Worm (Caenorhabditis elegans) whole organism, midembryonic: Measurements from ENCODE around the gene crn-2.

Source experiments
- T22C8.4 ChIP-seq: fragments of 200-800 bp; sonication (Bioruptor generic); IDR thresholded peaks from 2 replicates; pipeline ENCODE4 v1.3.6; 2022; ENCODE audit warnings: missing genetic modification characterization, missing compliant biosample characterization
- cog-1 ChIP-seq: sonication (generic microtip); optimal IDR thresholded peaks from 2 replicates; lab custom pipeline; 2016; ENCODE audit warnings: missing genetic modification characterization, missing compliant biosample characterization
- flt-1 ChIP-seq: fragments of 200-800 bp; sonication (Bioruptor generic); IDR thresholded peaks from 2 replicates; pipeline ENCODE4 v1.3.6; 2022; ENCODE audit warnings: missing genetic modification characterization, missing compliant biosample characterization
- klf-2 ChIP-seq: fragments of 200-800 bp; sonication (Bioruptor generic); conservative IDR thresholded peaks from 2 replicates; pipeline ENCODE4 v1.3.6; 2022; ENCODE audit warnings: missing genetic modification reagents, missing genetic modification characterization, missing compliant biosample characterization
- med-1 ChIP-seq: sonication (generic microtip); optimal IDR thresholded peaks from 2 replicates; lab custom pipeline; 2017; ENCODE audit warnings: missing genetic modification characterization, mild to moderate bottlenecking, missing compliant biosample characterization, antibody characterized with exemption, missing genetic modification reagents; ENCODE audit not compliant: insufficient read depth
- ref-1 ChIP-seq: fragments of 200-800 bp; sonication (Bioruptor generic); conservative IDR thresholded peaks from 2 replicates; pipeline ENCODE4 v1.3.6; 2022; ENCODE audit warnings: missing genetic modification reagents, missing genetic modification characterization, missing compliant biosample characterization
- tab-1 ChIP-seq: fragments of 200-800 bp; sonication (Bioruptor generic); IDR thresholded peaks from 2 replicates; pipeline ENCODE4 v1.3.6; 2022; ENCODE audit warnings: missing genetic modification characterization, missing compliant biosample characterization
- ztf-23 ChIP-seq: fragments of 200-800 bp; sonication (Bioruptor generic); IDR thresholded peaks from 2 replicates; pipeline ENCODE4 v1.3.6; 2022; ENCODE audit warnings: missing genetic modification reagents, missing genetic modification characterization, missing compliant biosample characterization
- ztf-29 ChIP-seq: fragments of 200-800 bp; sonication (Bioruptor generic); IDR thresholded peaks from 2 replicates; pipeline ENCODE4 v1.3.6; 2022; ENCODE audit warnings: missing genetic modification reagents, missing genetic modification characterization, missing compliant biosample characterization

crn-2 gene

ce11 chrV:5594315-5594714, at the start of gene crn-2:
Gene crn-2, plus strand, starts transcription at chrV:5594615.
- TF ChIP-seq ref-1: no peak
- TF ChIP-seq klf-2 (GFP tag; lab: Robert Waterston, UW): no peak
- no peak for TF ChIP-seq cog-1
- TF ChIP-seq ztf-23 (GFP tag; lab: Robert Waterston, UW): no peak
- TF ChIP-seq ztf-29 (GFP tag; lab: Robert Waterston, UW): no peak
- no peak for TF ChIP-seq med-1 (GFP tag; lab: Kevin White, UChicago)
- TF ChIP-seq flt-1: no peak
- TF ChIP-seq tab-1: no peak
- TF ChIP-seq T22C8.4 (GFP tag; lab: Robert Waterston, UW): no peak

- no peak for TF ChIP-seq cog-1
- no peak for TF ChIP-seq tab-1
- no peak for TF ChIP-seq med-1 (GFP tag; lab: Kevin White, UChicago)
- TF ChIP-seq ztf-23 (GFP tag; lab: Robert Waterston, UW): no peak
- TF ChIP-seq T22C8.4 (GFP tag; lab: Robert Waterston, UW): no peak
- no peak for TF ChIP-seq ref-1
- TF ChIP-seq klf-2 (GFP tag; lab: Robert Waterston, UW): no peak
- no peak for TF ChIP-seq flt-1
- TF ChIP-seq ztf-29 (GFP tag; lab: Robert Waterston, UW): no peak
These were observed 46.4 kb upstream of the crn-2 start, which contains the start of gene ugt-48 for ce11 chrV:5548051-5548450. Gene ugt-48, minus strand, starts transcription at chrV:5548062.

- TF ChIP-seq T22C8.4 (GFP tag; lab: Robert Waterston, UW) (no peak), ztf-23 (GFP tag; lab: Robert Waterston, UW) (no peak), cog-1 (no peak), flt-1 (no peak), klf-2 (GFP tag; lab: Robert Waterston, UW) (no peak), tab-1 (no peak), ref-1 (no peak), med-1 (GFP tag; lab: Kevin White, UChicago) (no peak)
These were observed 45.9 kb upstream of the crn-2 start for ce11 chrV:5548497-5548896.

ce11 chrV:5558590-5558989, 35.8 kb upstream of the crn-2 start, which contains the start of gene glb-5:
Gene glb-5, plus strand, starts transcription at chrV:5558890.
- TF ChIP-seq T22C8.4 (GFP tag; lab: Robert Waterston, UW) (no peak), med-1 (GFP tag; lab: Kevin White, UChicago) (no peak), flt-1 (no peak), klf-2 (GFP tag; lab: Robert Waterston, UW) (no peak)

- TF ChIP-seq ztf-23 (GFP tag; lab: Robert Waterston, UW) (no peak), T22C8.4 (GFP tag; lab: Robert Waterston, UW) (no peak)
These were observed 34.5 kb upstream of the crn-2 start for ce11 chrV:5559882-5560281.

- no peak for TF ChIP-seq med-1 (GFP tag; lab: Kevin White, UChicago)
- TF ChIP-seq tab-1: no peak
- TF ChIP-seq klf-2 (GFP tag; lab: Robert Waterston, UW): no peak
These were observed 27.3 kb upstream of the crn-2 start, which contains the start of gene C18C4.7 for ce11 chrV:5567119-5567518. Gene C18C4.7, minus strand, starts transcription at chrV:5567219.

- TF ChIP-seq tab-1 (no peak), flt-1 (no peak), klf-2 (GFP tag; lab: Robert Waterston, UW) (no peak), ztf-23 (GFP tag; lab: Robert Waterston, UW) (no peak), T22C8.4 (GFP tag; lab: Robert Waterston, UW) (no peak), ref-1 (no peak)
These were observed 24.0 kb upstream of the crn-2 start, which contains the start of gene glb-6 for ce11 chrV:5570433-5570832. Gene glb-6, minus strand, starts transcription at chrV:5570533.

ce11 chrV:5571691-5572090, 22.7 kb upstream of the crn-2 start:
- no peak for TF ChIP-seq ztf-23 (GFP tag; lab: Robert Waterston, UW)
- no peak for TF ChIP-seq klf-2 (GFP tag; lab: Robert Waterston, UW)
- TF ChIP-seq cog-1: no peak
- TF ChIP-seq flt-1: no peak

ce11 chrV:5576008-5576407, 18.4 kb upstream of the crn-2 start:
- TF ChIP-seq T22C8.4 (GFP tag; lab: Robert Waterston, UW) (no peak), ztf-23 (GFP tag; lab: Robert Waterston, UW) (no peak), tab-1 (no peak), klf-2 (GFP tag; lab: Robert Waterston, UW) (no peak), med-1 (GFP tag; lab: Kevin White, UChicago) (no peak), flt-1 (no peak), cog-1 (no peak), ztf-29 (GFP tag; lab: Robert Waterston, UW) (no peak), ref-1 (no peak)

- TF ChIP-seq flt-1: no peak
These were observed 14.7 kb upstream of the crn-2 start for ce11 chrV:5579666-5580065.

ce11 chrV:5580517-5580916, 13.9 kb upstream of the crn-2 start:
- TF ChIP-seq flt-1 (no peak), tab-1 (no peak), T22C8.4 (GFP tag; lab: Robert Waterston, UW) (peak; percentile 79), cog-1 (peak; percentile 73), ref-1 (no peak), ztf-29 (GFP tag; lab: Robert Waterston, UW) (0 out of 2 replicates have a peak, but pooled peaks have one; percentile 19)

- TF ChIP-seq ztf-29 (GFP tag; lab: Robert Waterston, UW): no peak
- no peak for TF ChIP-seq ztf-23 (GFP tag; lab: Robert Waterston, UW)
- no peak for TF ChIP-seq flt-1
- no peak for TF ChIP-seq ref-1
- no peak for TF ChIP-seq tab-1
- TF ChIP-seq klf-2 (GFP tag; lab: Robert Waterston, UW): no peak
- TF ChIP-seq cog-1: no peak
- TF ChIP-seq med-1 (GFP tag; lab: Kevin White, UChicago): no peak
- TF ChIP-seq T22C8.4 (GFP tag; lab: Robert Waterston, UW): no peak
These were observed 13.1 kb upstream of the crn-2 start, which contains the start of gene klc-2 for ce11 chrV:5581312-5581711. Gene klc-2, minus strand, starts transcription at chrV:5581412.
